Worm (Caenorhabditis elegans): ENCODE measurements around the gene mtl-2.

mtl-2 gene

DNA sequence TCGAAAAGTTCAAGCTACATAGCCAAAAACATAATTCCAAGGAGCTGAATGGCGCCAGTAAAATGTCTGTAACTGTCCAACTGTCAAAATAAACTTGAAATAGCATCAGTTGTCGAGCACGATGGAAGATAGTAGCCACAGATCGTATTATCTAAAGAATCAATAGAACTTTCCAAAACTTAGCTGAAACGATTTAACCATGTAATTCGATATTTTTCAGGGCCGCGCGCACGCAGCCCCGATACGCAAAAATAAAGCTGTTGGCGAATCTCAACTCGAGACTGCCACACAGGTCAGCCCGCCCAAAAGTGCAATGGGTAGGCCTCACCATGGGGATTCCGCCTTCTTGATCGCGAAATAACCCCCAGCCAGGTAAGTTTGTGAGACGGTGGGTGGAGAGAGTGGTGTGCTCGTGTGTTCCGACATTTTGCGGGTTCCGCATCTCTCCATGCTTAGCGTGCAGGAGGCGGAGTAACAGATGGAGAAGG lies 9.8 kb upstream of the mtl-2 start (continued):
- TF ChIP-seq rec-8 (tag; optimal IDR thresholded peaks at IDR 0.05), result peak; percentile 3 to 44
- peak; percentile 89 for TF ChIP-seq rcor-1 (GFP tag; IDR thresholded peaks at IDR 0.05)
- TF ChIP-seq bed-1 (GFP tag; IDR thresholded peaks at IDR 0.05), result no peak
- no peak for TF ChIP-seq nhr-120 (GFP tag; IDR thresholded peaks at IDR 0.05)
- no peak for TF ChIP-seq somi-1 (GFP tag; optimal IDR thresholded peaks at IDR 0.05)
- TF ChIP-seq unc-130 (GFP tag; optimal IDR thresholded peaks at IDR 0.05), result peak; percentile 28
- TF ChIP-seq B0035.1 (tag; optimal IDR thresholded peaks at IDR 0.05), result peak; percentile 38
- peak; percentile 57; the same call in 1 of the 2 replicates for TF ChIP-seq ztf-28 (GFP tag; IDR thresholded peaks at IDR 0.05)
- TF ChIP-seq nfyb-1 (GFP tag; IDR thresholded peaks at IDR 0.05), result no peak
- TF ChIP-seq snpc-4 (GFP tag; optimal IDR thresholded peaks at IDR 0.05), result peak; percentile 89
- peak; percentile 93 to 99 (median 96) for TF ChIP-seq snpc-4 (tag; optimal IDR thresholded peaks at IDR 0.05)
- TF ChIP-seq ZK185.1 (tag; optimal IDR thresholded peaks at IDR 0.05; ENCODE audit: poor library complexity, severe bottlenecking), result no peak
- peak; percentile 91 for TF ChIP-seq repo-1 (tag; optimal IDR thresholded peaks at IDR 0.05)
- TF ChIP-seq snpc-3.4 (tag; optimal IDR thresholded peaks at IDR 0.05), result peak; percentile 83
- TF ChIP-seq F23B12.7 (tag; optimal IDR thresholded peaks at IDR 0.05; ENCODE audit: insufficient read depth), result peak; percentile 16
- no peak for TF ChIP-seq mel-28 (tag; optimal IDR thresholded peaks at IDR 0.05; ENCODE audit: borderline replicate concordance)

DNA sequence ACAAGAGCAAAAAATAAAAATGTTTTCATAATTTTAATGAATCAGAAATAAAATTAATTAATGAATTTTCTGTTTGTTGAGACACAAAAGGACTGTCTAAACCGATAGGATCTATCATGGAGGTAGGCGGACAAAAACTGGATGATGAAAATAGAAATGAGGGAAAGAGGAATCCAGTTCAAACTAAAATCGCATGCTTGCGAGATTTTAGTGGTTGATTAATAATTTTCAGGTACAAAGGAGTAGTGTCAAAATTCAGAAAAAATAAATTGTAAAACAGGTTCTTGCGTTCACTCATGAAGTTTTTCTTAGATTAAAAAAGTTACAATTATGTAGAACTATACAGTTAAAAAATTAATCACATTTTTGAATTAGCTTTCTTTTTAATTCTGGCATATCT lies 8.9 kb upstream of the mtl-2 start, which contains the start of gene T08G5.3:
TSS of gene T08G5.3 (minus strand) at position 101 of the 400 bp plus-strand sequence.
- no peak for TF ChIP-seq egl-44 (GFP tag; IDR thresholded peaks at IDR 0.05)
- TF ChIP-seq snpc-4 (GFP tag; optimal IDR thresholded peaks at IDR 0.05), result no peak
- no peak for TF ChIP-seq snpc-4 (tag; optimal IDR thresholded peaks at IDR 0.05)
- no peak for TF ChIP-seq atf-7 (tag; optimal IDR thresholded peaks at IDR 0.05)
- no peak for TF ChIP-seq snpc-3.4 (tag; optimal IDR thresholded peaks at IDR 0.05)
- TF ChIP-seq snpc-1.3 (tag; optimal IDR thresholded peaks at IDR 0.05; ENCODE audit: insufficient read depth), result no peak
- no peak for TF ChIP-seq ceh-91 (GFP tag; IDR thresholded peaks at IDR 0.05)
- no peak for TF ChIP-seq K12H6.12 (tag; optimal IDR thresholded peaks at IDR 0.05)
- no peak for TF ChIP-seq madf-8 (GFP tag; conservative IDR thresholded peaks at IDR 0.05)

DNA sequence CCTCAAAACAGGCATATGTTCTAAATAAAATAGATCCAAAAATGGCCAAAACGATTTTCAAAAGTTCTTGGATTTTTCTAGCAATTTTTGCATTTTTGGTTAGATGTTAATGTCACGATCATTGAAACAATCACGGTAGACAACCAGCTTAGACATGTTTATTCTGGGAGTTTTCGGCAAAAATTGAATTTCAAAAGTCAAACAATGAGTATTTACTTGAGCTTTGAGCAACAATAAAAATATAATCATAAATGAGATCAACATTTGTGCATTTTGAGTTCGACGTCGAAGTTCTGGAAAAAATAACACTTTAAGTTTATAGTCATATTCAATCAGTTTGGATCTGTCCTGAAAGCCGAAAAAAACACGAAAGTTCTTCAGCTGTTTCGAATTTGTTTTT lies 7.7 kb upstream of the mtl-2 start, which contains the start of gene T08G5.2:
TSS of gene T08G5.2 (minus strand) at position 101 of the 400 bp plus-strand sequence.
- TF ChIP-seq hsf-1 (GFP tag; IDR thresholded peaks at IDR 0.05) (no peak), bed-1 (GFP tag; IDR thresholded peaks at IDR 0.05) (no peak), mcd-1 (GFP tag; IDR thresholded peaks at IDR 0.05) (no peak), atf-7 (tag; optimal IDR thresholded peaks at IDR 0.05) (no peak), ztf-22 (GFP tag; optimal IDR thresholded peaks at IDR 0.05) (no peak), madf-10 (tag; optimal IDR thresholded peaks at IDR 0.05) (no peak), tlf-1 (GFP tag; optimal IDR thresholded peaks at IDR 0.05) (no peak), mxl-1 (tag; optimal IDR thresholded peaks at IDR 0.05) (no peak), nfyb-1 (GFP tag; IDR thresholded peaks at IDR 0.05) (no peak), rpc-1 (optimal IDR thresholded peaks at IDR 0.05) (no peak), rpc-1 (tag; optimal IDR thresholded peaks at IDR 0.05) (no peak), hlh-26 (GFP tag; conservative IDR thresholded peaks at IDR 0.05) (no peak), ZK185.1 (tag; optimal IDR thresholded peaks at IDR 0.05; ENCODE audit: poor library complexity, severe bottlenecking) (no peak)

DNA sequence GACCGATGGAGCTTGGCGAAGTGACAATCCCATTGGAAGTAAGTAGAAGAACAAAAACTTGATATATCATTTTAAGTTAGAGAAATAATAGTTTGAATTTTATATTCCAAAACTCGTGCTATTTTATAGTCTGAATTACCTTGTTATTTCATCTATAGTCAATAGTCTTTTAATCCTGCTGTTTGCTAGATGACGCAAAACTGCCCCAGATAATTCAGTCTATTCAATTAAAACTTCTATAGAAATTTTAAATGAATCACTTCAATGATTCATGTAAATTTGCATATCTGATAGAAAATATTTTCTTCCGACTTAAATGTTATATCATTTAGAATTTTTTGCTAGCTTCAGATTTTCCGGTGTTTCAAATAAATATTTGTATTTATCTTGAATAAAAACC lies 4.6 kb upstream of the mtl-2 start, which contains the start of gene T08G5.15:
TSS of gene T08G5.15 (minus strand) at position 101 of the 400 bp plus-strand sequence.
- TF ChIP-seq xnd-1 (tag; optimal IDR thresholded peaks at IDR 0.05) (no peak), akir-1 (GFP tag; optimal IDR thresholded peaks at IDR 0.05) (no peak), F33H1.4 (GFP tag; IDR thresholded peaks at IDR 0.05) (no peak), aptf-2 (GFP tag; conservative IDR thresholded peaks at IDR 0.05) (no peak), F23B12.7 (tag; optimal IDR thresholded peaks at IDR 0.05; ENCODE audit: insufficient read depth) (no peak), lin-35 (GFP tag; optimal IDR thresholded peaks at IDR 0.05) (no peak), die-1 (tag; optimal IDR thresholded peaks at IDR 0.05) (no peak), nhr-179 (tag; optimal IDR thresholded peaks at IDR 0.05) (no peak), pbrm-1 (GFP tag; IDR thresholded peaks at IDR 0.05) (no peak), Y56A3A.18 (GFP tag; IDR thresholded peaks at IDR 0.05) (no peak)

Measured in whole organism, young adult.